Worm (Caenorhabditis elegans): Measurements from ENCODE around the gene fbxc-30.

Gene fbxc-30

ce11 chrII:888024-888423, 29.4 kb upstream of the fbxc-30 start, which contains the start of gene T07D3.4:
Gene T07D3.4, plus strand, starts transcription at chrII:888309.
- TF ChIP-seq lin-39 (tag; optimal IDR thresholded peaks at IDR 0.05) = no peak
- no peak for TF ChIP-seq nhr-84 (tag; optimal IDR thresholded peaks at IDR 0.05)
- TF ChIP-seq unc-98 (GFP tag; IDR thresholded peaks at IDR 0.05) = no peak
- TF ChIP-seq ceh-88 (GFP tag; IDR thresholded peaks at IDR 0.05) = no peak
- peak in 1 of 2 experiments; percentile 14 for TF ChIP-seq lin-35 (GFP tag; optimal IDR thresholded peaks at IDR 0.05)
- no peak for TF ChIP-seq tbx-2 (tag; optimal IDR thresholded peaks at IDR 0.05)
- TF ChIP-seq nhr-20 (tag; optimal IDR thresholded peaks at IDR 0.05) = peak; percentile 31
- TF ChIP-seq dpl-1 (GFP tag; optimal IDR thresholded peaks at IDR 0.05) = no peak
- no peak for TF ChIP-seq grh-1 (GFP tag; IDR thresholded peaks at IDR 0.05)
- no peak for TF ChIP-seq unc-62 (GFP tag; optimal IDR thresholded peaks at IDR 0.05)
- TF ChIP-seq swsn-7 (tag; optimal IDR thresholded peaks at IDR 0.05) = no peak
- peak; percentile 83 for TF ChIP-seq elt-2 (tag; optimal IDR thresholded peaks at IDR 0.05)
- TF ChIP-seq sup-37 (GFP tag; optimal IDR thresholded peaks at IDR 0.05) = no peak
- TF ChIP-seq hlh-17 (GFP tag; optimal IDR thresholded peaks at IDR 0.05; ENCODE audit: borderline replicate concordance) = no peak

- TF ChIP-seq blmp-1 (tag; optimal IDR thresholded peaks at IDR 0.05) = peak; percentile 11
- no peak for TF ChIP-seq C16A3.4 (tag; optimal IDR thresholded peaks at IDR 0.05)
- TF ChIP-seq xbp-1 (tag; optimal IDR thresholded peaks at IDR 0.05) = no peak
- TF ChIP-seq elt-2 (tag; optimal IDR thresholded peaks at IDR 0.05) = peak; percentile 97
- TF ChIP-seq dpl-1 (GFP tag; optimal IDR thresholded peaks at IDR 0.05) = no peak
- TF ChIP-seq elt-3 (tag; optimal IDR thresholded peaks at IDR 0.05) = peak in 5 of 6 experiments; percentile 46 to 97 (median 51)
- peak; percentile 12 for TF ChIP-seq nhr-20 (tag; optimal IDR thresholded peaks at IDR 0.05)
- TF ChIP-seq nhr-12 (tag; optimal IDR thresholded peaks at IDR 0.05) = no peak
- peak; percentile 59 for TF ChIP-seq tlp-1 (tag; optimal IDR thresholded peaks at IDR 0.05)
- TF ChIP-seq ztf-4 (tag; optimal IDR thresholded peaks at IDR 0.05) = no peak
Measured at ce11 chrII:900720-901332, 16.6 kb upstream of the fbxc-30 start, which contains the start of gene T07D3.9. Gene T07D3.9, minus strand, starts transcription at chrII:900913.

- no peak for TF ChIP-seq ceh-63 (GFP tag; optimal IDR thresholded peaks at IDR 0.05)
- no peak for TF ChIP-seq grh-1 (GFP tag; IDR thresholded peaks at IDR 0.05)
Measured at ce11 chrII:901632-902031, 15.8 kb upstream of the fbxc-30 start, which contains the start of gene T07D3.2. Gene T07D3.2, plus strand, starts transcription at chrII:901932.

ce11 chrII:905335-905734, 12.1 kb upstream of the fbxc-30 start:
- TF ChIP-seq nhr-85 (tag) (no peak), ama-1 (optimal IDR thresholded peaks at IDR 0.05) (no peak), snpc-4 (tag; optimal IDR thresholded peaks at IDR 0.05) (peak; percentile 93), ets-5 (GFP tag; IDR thresholded peaks at IDR 0.05) (no peak), C34B4.2 (tag; optimal IDR thresholded peaks at IDR 0.05) (no peak), nhr-237 (tag; optimal IDR thresholded peaks at IDR 0.05) (no peak), grh-1 (GFP tag; IDR thresholded peaks at IDR 0.05) (no peak), jun-1 (tag; optimal IDR thresholded peaks at IDR 0.05) (no peak), nhr-19 (GFP tag; conservative IDR thresholded peaks at IDR 0.05) (peak; percentile 41), unc-30 (tag; optimal IDR thresholded peaks at IDR 0.05) (no peak), mab-9 (GFP tag; IDR thresholded peaks at IDR 0.05) (no peak), skn-1 (tag; optimal IDR thresholded peaks at IDR 0.05) (no peak), rnt-1 (tag; optimal IDR thresholded peaks at IDR 0.05) (peak; percentile 69), unc-62 (GFP tag; optimal IDR thresholded peaks at IDR 0.05) (no peak), unc-130 (tag; optimal IDR thresholded peaks at IDR 0.05) (no peak), xbp-1 (tag; optimal IDR thresholded peaks at IDR 0.05) (no peak), elt-2 (tag; optimal IDR thresholded peaks at IDR 0.05) (no peak), nhr-71 (tag; optimal IDR thresholded peaks at IDR 0.05) (no peak), nhr-84 (tag; optimal IDR thresholded peaks at IDR 0.05) (no peak)
